Worm (Caenorhabditis elegans) whole organism, midembryonic: ENCODE results near the gene srz-5.

ENCODE experiments used
- T22C8.4 ChIP-seq: fragments of 200-800 bp; sonication (Bioruptor generic); IDR thresholded peaks from 2 replicates; pipeline ENCODE4 v1.3.6; 2022; ENCODE audit warnings: missing genetic modification characterization, missing compliant biosample characterization
- cog-1 ChIP-seq: sonication (generic microtip); optimal IDR thresholded peaks from 2 replicates; lab custom pipeline; 2016; ENCODE audit warnings: missing genetic modification characterization, missing compliant biosample characterization
- flt-1 ChIP-seq: fragments of 200-800 bp; sonication (Bioruptor generic); IDR thresholded peaks from 2 replicates; pipeline ENCODE4 v1.3.6; 2022; ENCODE audit warnings: missing genetic modification characterization, missing compliant biosample characterization
- klf-2 ChIP-seq: fragments of 200-800 bp; sonication (Bioruptor generic); conservative IDR thresholded peaks from 2 replicates; pipeline ENCODE4 v1.3.6; 2022; ENCODE audit warnings: missing genetic modification reagents, missing genetic modification characterization, missing compliant biosample characterization
- med-1 ChIP-seq: sonication (generic microtip); optimal IDR thresholded peaks from 2 replicates; lab custom pipeline; 2017; ENCODE audit warnings: missing genetic modification characterization, mild to moderate bottlenecking, missing compliant biosample characterization, antibody characterized with exemption, missing genetic modification reagents; ENCODE audit not compliant: insufficient read depth
- ref-1 ChIP-seq: fragments of 200-800 bp; sonication (Bioruptor generic); conservative IDR thresholded peaks from 2 replicates; pipeline ENCODE4 v1.3.6; 2022; ENCODE audit warnings: missing genetic modification reagents, missing genetic modification characterization, missing compliant biosample characterization
- tab-1 ChIP-seq: fragments of 200-800 bp; sonication (Bioruptor generic); IDR thresholded peaks from 2 replicates; pipeline ENCODE4 v1.3.6; 2022; ENCODE audit warnings: missing genetic modification characterization, missing compliant biosample characterization
- ztf-23 ChIP-seq: fragments of 200-800 bp; sonication (Bioruptor generic); IDR thresholded peaks from 2 replicates; pipeline ENCODE4 v1.3.6; 2022; ENCODE audit warnings: missing genetic modification reagents, missing genetic modification characterization, missing compliant biosample characterization
- ztf-29 ChIP-seq: fragments of 200-800 bp; sonication (Bioruptor generic); IDR thresholded peaks from 2 replicates; pipeline ENCODE4 v1.3.6; 2022; ENCODE audit warnings: missing genetic modification reagents, missing genetic modification characterization, missing compliant biosample characterization

The srz-5 gene

DNA sequence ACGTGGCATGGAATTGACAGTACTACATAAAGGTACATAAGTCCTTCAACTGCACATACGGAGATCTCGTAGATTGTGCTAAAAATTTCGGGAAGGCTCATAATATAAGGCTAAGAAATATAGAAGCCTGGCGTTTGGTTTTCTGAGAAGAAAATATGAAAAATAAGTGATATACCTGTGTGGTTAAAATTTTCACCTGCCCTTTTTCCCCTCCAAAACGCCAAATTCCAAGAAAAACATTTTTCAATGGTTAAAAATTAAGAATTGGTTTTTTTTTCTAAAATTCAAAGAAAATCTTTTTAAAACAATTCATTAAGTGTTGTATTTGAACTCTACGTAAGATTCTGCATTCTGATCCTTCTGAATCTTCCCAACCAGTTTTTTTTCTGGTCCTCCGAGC is at the start of gene srz-5:
TSS of gene srz-5 (minus strand) at position 101 of the 400 bp plus-strand sequence.
- TF ChIP-seq ztf-23 (GFP tag; lab: Robert Waterston, UW) (no peak), klf-2 (GFP tag; lab: Robert Waterston, UW) (no peak), cog-1 (tag; lab: Kevin White, UChicago) (no peak), T22C8.4 (GFP tag; lab: Robert Waterston, UW) (no peak), med-1 (GFP tag; lab: Kevin White, UChicago) (no peak), ztf-29 (no peak), ref-1 (GFP tag; lab: Robert Waterston, UW) (no peak), tab-1 (GFP tag; lab: Robert Waterston, UW) (no peak), flt-1 (GFP tag; lab: Robert Waterston, UW) (no peak)

DNA sequence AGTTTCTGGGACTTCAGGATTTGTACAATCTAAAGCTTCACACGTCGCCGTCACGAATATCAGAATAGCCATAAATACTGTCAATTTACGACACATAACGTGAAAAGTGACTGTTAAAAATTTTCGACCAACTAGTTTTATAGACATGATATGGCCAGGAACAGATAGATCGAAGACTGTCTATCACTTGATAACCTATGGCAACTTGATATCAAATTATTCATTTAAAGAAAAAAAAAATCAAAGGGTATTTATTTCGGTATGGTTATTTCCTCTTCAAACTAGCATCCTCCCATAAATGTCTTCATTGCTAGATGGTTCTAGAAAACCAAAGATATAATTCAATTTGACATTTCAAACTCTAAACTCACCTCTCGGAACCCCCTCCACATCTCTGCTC is 47.9 kb upstream of the srz-5 start, which contains the start of gene W10G11.3:
TSS of gene W10G11.3 (minus strand) at position 101 of the 400 bp plus-strand sequence.
- TF ChIP-seq T22C8.4 (GFP tag; lab: Robert Waterston, UW) (no peak), ztf-23 (GFP tag; lab: Robert Waterston, UW) (no peak), cog-1 (tag; lab: Kevin White, UChicago) (no peak), med-1 (GFP tag; lab: Kevin White, UChicago) (no peak), klf-2 (GFP tag; lab: Robert Waterston, UW) (no peak), ztf-29 (no peak), flt-1 (GFP tag; lab: Robert Waterston, UW) (no peak), tab-1 (GFP tag; lab: Robert Waterston, UW) (no peak), ref-1 (GFP tag; lab: Robert Waterston, UW) (no peak)

DNA sequence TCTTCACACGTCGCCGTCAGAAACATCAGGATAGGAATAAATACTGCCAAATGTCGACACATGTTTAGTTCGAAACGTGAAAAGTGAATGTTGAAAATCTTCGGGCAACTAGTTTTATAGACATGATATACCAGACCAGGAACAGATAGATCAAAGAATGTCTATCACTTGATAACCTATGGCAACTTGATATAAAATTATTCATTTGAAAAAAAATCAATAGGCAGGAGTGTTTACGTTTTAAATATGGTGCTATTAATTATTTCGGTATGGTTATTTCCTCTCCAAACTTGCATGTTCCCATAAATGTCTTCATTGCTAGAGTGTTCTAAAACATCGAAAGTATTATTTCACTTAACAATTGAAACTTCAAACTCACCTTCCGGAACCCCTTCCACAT is 47.0 kb upstream of the srz-5 start, which contains the start of gene W10G11.2:
TSS of gene W10G11.2 (minus strand) at position 101 of the 400 bp plus-strand sequence.
- no peak for TF ChIP-seq tab-1 (GFP tag; lab: Robert Waterston, UW)
- TF ChIP-seq cog-1 (tag; lab: Kevin White, UChicago), result no peak
- no peak for TF ChIP-seq ztf-23 (GFP tag; lab: Robert Waterston, UW)
- TF ChIP-seq med-1 (GFP tag; lab: Kevin White, UChicago), result no peak
- TF ChIP-seq ztf-29, result no peak
- TF ChIP-seq ref-1 (GFP tag; lab: Robert Waterston, UW), result no peak
- no peak for TF ChIP-seq T22C8.4 (GFP tag; lab: Robert Waterston, UW)
- no peak for TF ChIP-seq klf-2 (GFP tag; lab: Robert Waterston, UW)
- no peak for TF ChIP-seq flt-1 (GFP tag; lab: Robert Waterston, UW)

DNA sequence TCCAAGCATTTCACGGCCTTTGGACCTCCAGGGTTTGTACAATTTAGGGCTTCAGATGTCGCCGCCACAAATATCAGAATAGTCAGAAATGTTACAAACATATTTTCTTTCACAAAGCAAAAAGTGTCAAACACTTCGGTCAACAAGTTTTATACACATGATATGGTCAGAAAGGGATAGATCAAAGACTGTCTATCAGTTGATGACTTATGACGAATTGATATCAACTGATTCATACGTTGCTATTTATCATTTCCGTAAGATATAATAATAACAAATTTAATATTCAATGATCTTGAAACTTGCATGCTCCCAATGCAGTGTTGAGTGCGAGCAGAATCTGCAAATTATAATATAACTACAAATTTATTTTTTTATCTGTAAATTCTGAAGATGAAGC is 46.1 kb upstream of the srz-5 start, which contains the start of gene W10G11.1:
TSS of gene W10G11.1 (minus strand) at position 101 of the 400 bp plus-strand sequence.
- TF ChIP-seq ztf-29 (no peak), med-1 (GFP tag; lab: Kevin White, UChicago) (no peak), tab-1 (GFP tag; lab: Robert Waterston, UW) (no peak), ref-1 (GFP tag; lab: Robert Waterston, UW) (no peak), T22C8.4 (GFP tag; lab: Robert Waterston, UW) (no peak), ztf-23 (GFP tag; lab: Robert Waterston, UW) (no peak), cog-1 (tag; lab: Kevin White, UChicago) (no peak), klf-2 (GFP tag; lab: Robert Waterston, UW) (no peak), flt-1 (GFP tag; lab: Robert Waterston, UW) (no peak)

ce11 chrII:3557417-3557816 is 42.9 kb upstream of the srz-5 start, which contains the start of gene lgc-45:
lgc-45 (plus strand) TSS chrII:3557472.
- TF ChIP-seq ref-1 (GFP tag; lab: Robert Waterston, UW), result no peak
- no peak for TF ChIP-seq cog-1 (tag; lab: Kevin White, UChicago)
- TF ChIP-seq flt-1 (GFP tag; lab: Robert Waterston, UW), result no peak
- TF ChIP-seq ztf-23 (GFP tag; lab: Robert Waterston, UW), result no peak
- TF ChIP-seq tab-1 (GFP tag; lab: Robert Waterston, UW), result no peak
- TF ChIP-seq klf-2 (GFP tag; lab: Robert Waterston, UW), result no peak
- TF ChIP-seq med-1 (GFP tag; lab: Kevin White, UChicago), result no peak
- TF ChIP-seq T22C8.4 (GFP tag; lab: Robert Waterston, UW), result no peak
- no peak for TF ChIP-seq ztf-29

- TF ChIP-seq ztf-29 (no peak), T22C8.4 (GFP tag; lab: Robert Waterston, UW) (no peak), med-1 (GFP tag; lab: Kevin White, UChicago) (no peak), tab-1 (GFP tag; lab: Robert Waterston, UW) (no peak), klf-2 (GFP tag; lab: Robert Waterston, UW) (no peak), flt-1 (GFP tag; lab: Robert Waterston, UW) (no peak), ztf-23 (GFP tag; lab: Robert Waterston, UW) (no peak), cog-1 (tag; lab: Kevin White, UChicago) (no peak), ref-1 (GFP tag; lab: Robert Waterston, UW) (no peak)
Observed at ce11 chrII:3556584-3556983, 42.1 kb upstream of the srz-5 start.

ce11 chrII:3555281-3555680 is 40.8 kb upstream of the srz-5 start:
- TF ChIP-seq tab-1 (GFP tag; lab: Robert Waterston, UW), result no peak
- no peak for TF ChIP-seq ref-1 (GFP tag; lab: Robert Waterston, UW)
- TF ChIP-seq flt-1 (GFP tag; lab: Robert Waterston, UW), result no peak
- no peak for TF ChIP-seq ztf-29
- no peak for TF ChIP-seq ztf-23 (GFP tag; lab: Robert Waterston, UW)
- TF ChIP-seq med-1 (GFP tag; lab: Kevin White, UChicago), result no peak

ce11 chrII:3554673-3555072 is 40.1 kb upstream of the srz-5 start:
- TF ChIP-seq T22C8.4 (GFP tag; lab: Robert Waterston, UW) (no peak), ztf-29 (no peak), ztf-23 (GFP tag; lab: Robert Waterston, UW) (no peak), ref-1 (GFP tag; lab: Robert Waterston, UW) (no peak), med-1 (GFP tag; lab: Kevin White, UChicago) (no peak), tab-1 (GFP tag; lab: Robert Waterston, UW) (no peak), klf-2 (GFP tag; lab: Robert Waterston, UW) (no peak), flt-1 (GFP tag; lab: Robert Waterston, UW) (no peak), cog-1 (tag; lab: Kevin White, UChicago) (no peak)

- TF ChIP-seq ztf-23 (GFP tag; lab: Robert Waterston, UW) (no peak), flt-1 (GFP tag; lab: Robert Waterston, UW) (no peak), ztf-29 (no peak), cog-1 (tag; lab: Kevin White, UChicago) (peak; percentile 27), T22C8.4 (GFP tag; lab: Robert Waterston, UW) (no peak)
Observed at ce11 chrII:3553453-3553852, 38.9 kb upstream of the srz-5 start, which contains the start of gene dnc-3. dnc-3 (plus strand) TSS chrII:3553724.
